Fruit fly (Drosophila melanogaster) whole organism, embryonic: Measurements from ENCODE around the gene CG12992.

Experiments used
- Aef1 ChIP-seq: fragments of 200-800 bp; sonication (Bioruptor generic); IDR thresholded peaks from 3 replicates; pipeline ENCODE4 v1.3.6; 2022; ENCODE audit warnings: missing biosample characterization, missing genetic modification characterization
- CG10543 ChIP-seq: fragments of 200-800 bp; sonication (Bioruptor generic); optimal IDR thresholded peaks from 3 replicates; lab custom pipeline; 2017; ENCODE audit warnings: missing biosample characterization, mild to moderate bottlenecking, missing genetic modification characterization, moderate library complexity
- CG11085 ChIP-seq: fragments of 200-800 bp; sonication (Bioruptor generic); IDR thresholded peaks from 2 replicates; pipeline ENCODE4 v1.3.6; 2022; ENCODE audit warnings: missing biosample characterization, missing genetic modification characterization
- CG14050 ChIP-seq: fragments of 200-800 bp; sonication (Bioruptor generic); IDR thresholded peaks from 3 replicates; pipeline ENCODE4 v1.3.6; 2022; ENCODE audit warnings: missing biosample characterization, missing genetic modification characterization
- CG14441 ChIP-seq: fragments of 200-800 bp; sonication (Bioruptor generic); IDR thresholded peaks from 2 replicates; pipeline ENCODE4 v1.3.6; 2022; ENCODE audit warnings: missing biosample characterization, missing genetic modification characterization
- CG15696 ChIP-seq: fragments of 200-800 bp; sonication (Bioruptor generic); optimal IDR thresholded peaks from 2 replicates; lab custom pipeline; 2019; ENCODE audit warnings: missing biosample characterization, mild to moderate bottlenecking, missing genetic modification characterization, moderate library complexity
- CG16863 ChIP-seq: fragments of 200-800 bp; sonication (Bioruptor generic); optimal IDR thresholded peaks from 3 replicates; lab custom pipeline; 2016; ENCODE audit warnings: missing biosample characterization, missing genetic modification characterization
- CG17359 ChIP-seq: fragments of 200-800 bp; sonication (Bioruptor generic); optimal IDR thresholded peaks from 3 replicates; lab custom pipeline; 2018; ENCODE audit warnings: missing biosample characterization, mild to moderate bottlenecking, missing genetic modification characterization, moderate library complexity
- CG17802 ChIP-seq: fragments of 200-800 bp; sonication (Bioruptor generic); optimal IDR thresholded peaks from 2 replicates; lab custom pipeline; 2018; ENCODE audit warnings: missing biosample characterization, mild to moderate bottlenecking, missing genetic modification characterization, moderate library complexity
- CG2129 ChIP-seq: fragments of 200-800 bp; sonication (Bioruptor generic); IDR thresholded peaks from 2 replicates; pipeline ENCODE4 v1.3.6; 2022; ENCODE audit warnings: missing biosample characterization, missing genetic modification characterization; ENCODE audit not compliant: partially characterized antibody
- CG2889 ChIP-seq: fragments of 200-800 bp; sonication (Bioruptor generic); IDR thresholded peaks from 3 replicates; pipeline ENCODE4 v1.3.6; 2022; ENCODE audit warnings: missing biosample characterization, missing genetic modification characterization
- CG32772 ChIP-seq: fragments of 200-800 bp; sonication (Bioruptor generic); IDR thresholded peaks from 2 replicates; pipeline ENCODE4 v1.3.6; 2022; ENCODE audit warnings: missing biosample characterization, missing genetic modification characterization
- CG3281 ChIP-seq: fragments of 200-800 bp; sonication (Bioruptor generic); optimal IDR thresholded peaks from 3 replicates; lab custom pipeline; 2017; ENCODE audit warnings: missing biosample characterization, mild to moderate bottlenecking, missing genetic modification characterization
- CG43689 ChIP-seq: fragments of 200-800 bp; sonication (Bioruptor generic); IDR thresholded peaks from 2 replicates; pipeline ENCODE4 v1.3.6; 2022; ENCODE audit warnings: missing biosample characterization, missing genetic modification characterization
- CG7839 ChIP-seq: fragments of 200-800 bp; sonication (Bioruptor generic); optimal IDR thresholded peaks from 3 replicates; lab custom pipeline; 2018; ENCODE audit warnings: missing biosample characterization, mild to moderate bottlenecking, missing genetic modification characterization, moderate library complexity
- CG7963 ChIP-seq: fragments of 200-800 bp; sonication (Bioruptor generic); IDR thresholded peaks from 3 replicates; pipeline ENCODE4 v1.3.6; 2022; ENCODE audit warnings: missing biosample characterization, missing genetic modification characterization; ENCODE audit not compliant: partially characterized antibody
- CG8388 ChIP-seq: fragments of 200-800 bp; sonication (Bioruptor generic); optimal IDR thresholded peaks from 2 replicates; lab custom pipeline; 2019; ENCODE audit warnings: missing biosample characterization, mild to moderate bottlenecking, missing genetic modification characterization, moderate library complexity
- CG9817 ChIP-seq: fragments of 200-800 bp; sonication (Bioruptor generic); optimal IDR thresholded peaks from 2 replicates; lab custom pipeline; 2018; ENCODE audit warnings: missing biosample characterization, mild to moderate bottlenecking, missing genetic modification characterization, moderate library complexity
- CrebB ChIP-seq: fragments of 200-800 bp; sonication (Bioruptor generic); optimal IDR thresholded peaks from 3 replicates; lab custom pipeline; 2018; ENCODE audit warnings: missing biosample characterization, mild to moderate bottlenecking, missing genetic modification characterization
- Dip2 ChIP-seq: fragments of 200-800 bp; sonication (Bioruptor generic); IDR thresholded peaks from 2 replicates; pipeline ENCODE4 v1.3.6; 2022; ENCODE audit warnings: missing biosample characterization, missing genetic modification characterization
- Dip3 ChIP-seq: fragments of 200-800 bp; sonication (Bioruptor generic); optimal IDR thresholded peaks from 3 replicates; lab custom pipeline; 2016; ENCODE audit warnings: missing biosample characterization, missing genetic modification characterization
- E2f1 ChIP-seq: fragments of 200-800 bp; sonication (Bioruptor generic); IDR thresholded peaks from 2 replicates; pipeline ENCODE4 v1.3.6; 2022; ENCODE audit warnings: missing biosample characterization, missing genetic modification characterization
- Fer1 ChIP-seq: fragments of 200-800 bp; sonication (Bioruptor generic); optimal IDR thresholded peaks from 2 replicates; lab custom pipeline; 2017; ENCODE audit warnings: missing biosample characterization, mild to moderate bottlenecking, missing genetic modification characterization
- Fer2 ChIP-seq: fragments of 200-800 bp; sonication (Bioruptor generic); optimal IDR thresholded peaks from 2 replicates; lab custom pipeline; 2018; ENCODE audit warnings: missing biosample characterization, mild to moderate bottlenecking, missing genetic modification characterization, moderate library complexity
- Mad ChIP-seq: fragments of 200-800 bp; sonication (Bioruptor generic); optimal IDR thresholded peaks from 2 replicates; lab custom pipeline; 2016; ENCODE audit warnings: missing biosample characterization, missing genetic modification characterization
- Meics ChIP-seq: fragments of 200-800 bp; sonication (Bioruptor generic); optimal IDR thresholded peaks from 2 replicates; lab custom pipeline; 2017; ENCODE audit warnings: missing biosample characterization, mild to moderate bottlenecking, missing genetic modification characterization
- Mrtf ChIP-seq: fragments of 200-800 bp; sonication (Bioruptor generic); IDR thresholded peaks from 3 replicates; pipeline ENCODE4 v1.3.6; 2022; ENCODE audit warnings: missing biosample characterization, missing genetic modification characterization
- Myb ChIP-seq: fragments of 200-800 bp; sonication (Bioruptor generic); optimal IDR thresholded peaks from 2 replicates; lab custom pipeline; 2016; ENCODE audit warnings: missing biosample characterization, missing genetic modification characterization
- Oli ChIP-seq: fragments of 200-800 bp; sonication (Bioruptor generic); optimal IDR thresholded peaks from 2 replicates; lab custom pipeline; 2018; ENCODE audit warnings: missing biosample characterization, mild to moderate bottlenecking, missing genetic modification characterization, moderate library complexity
- Ptx1 ChIP-seq: fragments of 200-800 bp; sonication (Bioruptor generic); IDR thresholded peaks from 2 replicates; pipeline ENCODE4 v1.3.6; 2022; ENCODE audit warnings: missing biosample characterization, missing genetic modification characterization
- Taf1 ChIP-seq: fragments of 200-800 bp; sonication (Bioruptor generic); IDR thresholded peaks from 2 replicates; pipeline ENCODE4 v1.3.6; 2022; ENCODE audit warnings: missing biosample characterization, missing genetic modification characterization
- abd-A ChIP-seq: fragments of 200-800 bp; sonication (Bioruptor generic); optimal IDR thresholded peaks from 3 replicates; lab custom pipeline; 2019; ENCODE audit warnings: missing biosample characterization, mild to moderate bottlenecking, missing genetic modification characterization, moderate library complexity
- ac ChIP-seq: fragments of 200-800 bp; sonication (Bioruptor generic); optimal IDR thresholded peaks from 3 replicates; lab custom pipeline; 2017; ENCODE audit warnings: missing biosample characterization, mild to moderate bottlenecking, missing genetic modification characterization
- bigmax ChIP-seq: fragments of 200-800 bp; sonication (Bioruptor generic); optimal IDR thresholded peaks from 2 replicates; lab custom pipeline; 2018; ENCODE audit warnings: missing biosample characterization, mild to moderate bottlenecking, missing genetic modification characterization
- bowl ChIP-seq: fragments of 200-800 bp; sonication (Bioruptor generic); IDR thresholded peaks from 2 replicates; pipeline ENCODE4 v1.3.6; 2022; ENCODE audit warnings: missing biosample characterization, missing genetic modification characterization
- btn ChIP-seq: fragments of 200-800 bp; sonication (Bioruptor generic); optimal IDR thresholded peaks from 2 replicates; lab custom pipeline; 2016; ENCODE audit warnings: missing biosample characterization, missing genetic modification characterization
- disco-r ChIP-seq: fragments of 200-800 bp; sonication (Bioruptor generic); optimal IDR thresholded peaks from 2 replicates; lab custom pipeline; 2016; ENCODE audit warnings: missing biosample characterization, missing genetic modification characterization
- dysf ChIP-seq: fragments of 200-800 bp; sonication (Bioruptor generic); IDR thresholded peaks from 3 replicates; pipeline ENCODE4 v1.3.6; 2022; ENCODE audit warnings: missing biosample characterization, missing genetic modification characterization
- esg ChIP-seq: fragments of 200-800 bp; sonication (Bioruptor generic); conservative IDR thresholded peaks from 2 replicates; pipeline ENCODE4 v1.3.6; 2022; ENCODE audit warnings: missing biosample characterization, missing genetic modification characterization
- fd96Cb ChIP-seq: fragments of 200-800 bp; sonication (Bioruptor generic); optimal IDR thresholded peaks from 2 replicates; lab custom pipeline; 2018; ENCODE audit warnings: missing biosample characterization, mild to moderate bottlenecking, missing genetic modification characterization, moderate library complexity
- grau ChIP-seq: fragments of 200-800 bp; optimal IDR thresholded peaks from 3 replicates; lab custom pipeline; 2019; ENCODE audit warnings: missing biosample characterization, mild to moderate bottlenecking, missing genetic modification characterization, moderate library complexity
- gro ChIP-seq: fragments of 200-800 bp; sonication (Bioruptor generic); optimal IDR thresholded peaks from 2 replicates; lab custom pipeline; 2016; ENCODE audit warnings: missing biosample characterization, missing genetic modification characterization
- jigr1 ChIP-seq: fragments of 200-800 bp; sonication (Bioruptor generic); IDR thresholded peaks from 3 replicates; pipeline ENCODE4 v1.3.6; 2022; ENCODE audit warnings: missing biosample characterization, missing genetic modification characterization
- kay ChIP-seq: fragments of 200-800 bp; sonication (Bioruptor generic); optimal IDR thresholded peaks from 2 replicates; lab custom pipeline; 2016; ENCODE audit warnings: missing biosample characterization, missing genetic modification characterization
- mam ChIP-seq: fragments of 200-800 bp; sonication (Bioruptor generic); optimal IDR thresholded peaks from 3 replicates; lab custom pipeline; 2016; ENCODE audit warnings: missing biosample characterization, missing genetic modification characterization
- nau ChIP-seq: fragments of 200-800 bp; sonication (Bioruptor generic); optimal IDR thresholded peaks from 3 replicates; lab custom pipeline; 2017; ENCODE audit warnings: missing biosample characterization, mild to moderate bottlenecking, missing genetic modification characterization, missing genetic modification reagents
- phol ChIP-seq: fragments of 200-800 bp; sonication (Bioruptor generic); optimal IDR thresholded peaks from 3 replicates; lab custom pipeline; 2018; ENCODE audit warnings: missing biosample characterization, mild to moderate bottlenecking, missing genetic modification characterization, moderate library complexity
- pnt ChIP-seq: fragments of 200-800 bp; sonication (Bioruptor generic); optimal IDR thresholded peaks from 3 replicates; lab custom pipeline; 2016; ENCODE audit warnings: missing biosample characterization, missing genetic modification characterization
- repo ChIP-seq: fragments of 200-800 bp; sonication (Bioruptor generic); optimal IDR thresholded peaks from 2 replicates; lab custom pipeline; 2016; ENCODE audit warnings: missing biosample characterization, missing genetic modification characterization
- unc-4 ChIP-seq: fragments of 200-800 bp; sonication (Bioruptor generic); IDR thresholded peaks from 2 replicates; pipeline ENCODE4 v1.3.6; 2022; ENCODE audit warnings: missing biosample characterization, missing genetic modification characterization; ENCODE audit not compliant: partially characterized antibody
- zfh1 ChIP-seq: fragments of 200-800 bp; sonication (Bioruptor generic); IDR thresholded peaks from 3 replicates; pipeline ENCODE4 v1.3.6; 2022; ENCODE audit warnings: missing biosample characterization, missing genetic modification characterization

CG12992 gene

DNA sequence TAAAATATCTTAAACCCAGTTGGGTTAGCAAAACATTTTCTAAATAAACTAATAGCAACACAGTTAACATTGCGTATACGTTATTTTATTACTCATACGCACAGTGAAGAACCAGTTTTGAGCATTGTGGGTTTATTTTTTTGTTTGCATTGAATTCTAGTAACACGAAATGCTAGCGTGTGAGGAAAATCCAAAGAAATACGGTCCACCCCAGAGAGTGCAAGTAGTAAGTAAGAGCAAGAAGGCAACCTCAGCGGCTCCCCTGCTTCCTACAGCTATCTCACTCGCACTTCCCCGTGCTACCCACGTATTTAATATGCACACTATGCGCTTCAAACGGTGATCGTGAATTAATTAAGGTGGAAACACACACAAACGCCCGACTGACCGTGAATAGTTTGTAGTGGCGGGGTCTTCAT lies 36.3 kb downstream of the CG12992 start (continued):
- TF ChIP-seq CG10543 = peak; percentile 85
- TF ChIP-seq CG17359 (tag; lab: Kevin White, UChicago) = peak; percentile 90
- peak; percentile 84 for TF ChIP-seq mam
- peak; percentile 95 for TF ChIP-seq Fer1 (GFP tag; lab: Kevin White, UChicago)
- peak; percentile 66; the same call in 1 of the 2 replicates for TF ChIP-seq Taf1
- peak; percentile 77 for TF ChIP-seq CG8388
- no peak for TF ChIP-seq CG2129 (GFP tag; lab: Robert Waterston, UW)
- peak; percentile 48 for TF ChIP-seq ac (GFP tag; lab: Kevin White, UChicago)
- no peak for TF ChIP-seq jigr1 (GFP tag; lab: Robert Waterston, UW)
- peak; percentile 85 for TF ChIP-seq Ptx1 (GFP tag; lab: Robert Waterston, UW)
- peak; percentile 56 for TF ChIP-seq CG15696 (tag; lab: Kevin White, UChicago)
- TF ChIP-seq gro (GFP tag; lab: Kevin White, UChicago) = peak; percentile 81
- TF ChIP-seq bowl = peak; percentile 52; the same call in 1 of the 2 replicates
- peak; percentile 47 for TF ChIP-seq CG17802 (tag; lab: Kevin White, UChicago)
- TF ChIP-seq CG16863 (GFP tag; lab: Kevin White, UChicago) = peak; percentile 74
- TF ChIP-seq dysf (GFP tag; lab: Robert Waterston, UW) = peak; percentile 90
- TF ChIP-seq CG3281 (GFP tag; lab: Kevin White, UChicago) = peak; percentile 94
- TF ChIP-seq Dip2 (GFP tag; lab: Robert Waterston, UW) = no peak
- peak; percentile 70 for TF ChIP-seq repo (GFP tag; lab: Kevin White, UChicago)
- peak; percentile 63 for TF ChIP-seq pnt (GFP tag; lab: Kevin White, UChicago)
- TF ChIP-seq disco-r (GFP tag; lab: Kevin White, UChicago) = peak; percentile 75
- peak; percentile 75 for TF ChIP-seq Aef1 (GFP tag; lab: Robert Waterston, UW)
- TF ChIP-seq CG14441 (GFP tag; lab: Robert Waterston, UW) = peak; percentile 77
- TF ChIP-seq CrebB = peak; percentile 86
- no peak for TF ChIP-seq bigmax
- peak; percentile 72 for TF ChIP-seq E2f1 (GFP tag; lab: Robert Waterston, UW)
- peak; percentile 89 for TF ChIP-seq CG9817 (tag; lab: Kevin White, UChicago)
- TF ChIP-seq fd96Cb (tag; lab: Kevin White, UChicago) = peak; percentile 83
- 0 out of 2 replicates have a peak, but pooled peaks have one; percentile 28 for TF ChIP-seq CG43689 (GFP tag; lab: Robert Waterston, UW)
- TF ChIP-seq CG2889 (GFP tag; lab: Robert Waterston, UW) = 0 out of 3 replicates have a peak, but pooled peaks have one; percentile 52
- TF ChIP-seq CG32772 = peak; percentile 74
- TF ChIP-seq btn = peak; percentile 47
- TF ChIP-seq kay = peak; percentile 72
- peak; percentile 78 for TF ChIP-seq CG14050
- TF ChIP-seq unc-4 (GFP tag; lab: Robert Waterston, UW) = no peak
- TF ChIP-seq Oli = peak; percentile 92
- peak; percentile 64 for TF ChIP-seq Myb (GFP tag; lab: Kevin White, UChicago)
- peak; percentile 82 for TF ChIP-seq Dip3
- TF ChIP-seq CG7839 = peak; percentile 91
- TF ChIP-seq abd-A (tag; lab: Kevin White, UChicago) = peak; percentile 56
- TF ChIP-seq Mad (GFP tag; lab: Kevin White, UChicago) = peak; percentile 74
- TF ChIP-seq Fer2 (tag; lab: Kevin White, UChicago) = peak; percentile 74
- peak; percentile 89 for TF ChIP-seq phol
- peak; percentile 82 for TF ChIP-seq Mrtf (GFP tag; lab: Robert Waterston, UW)
- TF ChIP-seq grau = peak; percentile 91
- TF ChIP-seq CG11085 (GFP tag; lab: Robert Waterston, UW) = peak; percentile 44; the same call in 1 of the 2 replicates
- TF ChIP-seq Meics (GFP tag; lab: Kevin White, UChicago) = peak; percentile 92
- TF ChIP-seq CG7963 (GFP tag; lab: Robert Waterston, UW) = no peak
- TF ChIP-seq zfh1 (GFP tag; lab: Robert Waterston, UW) = peak; percentile 69; the same call in 2 of the 3 replicates
- peak; percentile 90 for TF ChIP-seq nau (GFP tag; lab: Kevin White, UChicago)
- TF ChIP-seq esg (GFP tag; lab: Robert Waterston, UW) = peak; percentile 77
